Fruit fly (Drosophila melanogaster): ENCODE results near the gene Akh.

The Akh gene

dm6 chr3L:4141167-4141566, at the start of gene Akh:
Gene Akh (plus strand): TSS chr3L:4141467.
- TF ChIP-seq pan (optimal IDR thresholded peaks at IDR 0.05) (no peak), usp (GFP tag; optimal IDR thresholded peaks at IDR 0.05) (no peak), psq (optimal IDR thresholded peaks at IDR 0.05) (no peak), Dll (optimal IDR thresholded peaks at IDR 0.05) (no peak), EcR (GFP tag; optimal IDR thresholded peaks at IDR 0.05) (no peak), CG8478 (optimal IDR thresholded peaks at IDR 0.05) (no peak)

DNA sequence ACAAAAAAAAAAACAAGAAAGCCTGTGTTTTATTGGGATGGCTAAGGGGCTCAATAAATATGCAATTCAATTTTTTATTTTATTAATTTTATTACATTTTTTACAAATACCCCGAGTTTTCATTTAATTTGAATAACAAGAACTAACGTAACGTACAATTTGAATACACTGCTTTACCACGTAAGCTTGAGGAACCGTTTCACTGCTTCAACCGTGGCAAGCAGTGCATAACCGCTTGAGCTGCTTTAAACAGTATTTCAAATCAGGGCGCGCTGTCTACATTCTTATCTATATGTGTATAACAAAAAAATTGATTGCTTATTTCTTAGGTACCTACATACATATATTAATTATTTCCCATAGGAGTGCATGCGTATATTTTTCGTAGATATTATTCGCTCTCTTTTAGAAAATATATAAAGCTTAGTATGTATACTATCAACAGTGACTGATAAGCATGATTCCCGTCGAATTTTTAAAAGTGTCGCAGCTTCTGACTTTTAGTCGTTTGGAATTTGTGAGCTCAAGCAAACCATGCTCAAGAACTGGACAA, 48.5 kb upstream of the Akh start, which contains the start of gene CG14990:
CG14990 (plus strand) TSS at position 503 of the 553 bp plus-strand sequence.
- TF ChIP-seq psq (optimal IDR thresholded peaks at IDR 0.05) (no peak), EcR (GFP tag; optimal IDR thresholded peaks at IDR 0.05) (no peak), Dll (optimal IDR thresholded peaks at IDR 0.05) (no peak), pan (optimal IDR thresholded peaks at IDR 0.05) (no peak), usp (GFP tag; optimal IDR thresholded peaks at IDR 0.05) (no peak), CG8478 (optimal IDR thresholded peaks at IDR 0.05) (no peak)

- no peak for TF ChIP-seq Dll (optimal IDR thresholded peaks at IDR 0.05)
- TF ChIP-seq usp (GFP tag; optimal IDR thresholded peaks at IDR 0.05): no peak
- no peak for TF ChIP-seq EcR (GFP tag; optimal IDR thresholded peaks at IDR 0.05)
- TF ChIP-seq CG8478 (optimal IDR thresholded peaks at IDR 0.05): no peak
- TF ChIP-seq pan (optimal IDR thresholded peaks at IDR 0.05): no peak
- TF ChIP-seq psq (optimal IDR thresholded peaks at IDR 0.05): no peak
Measured at dm6 chr3L:4096546-4096945, 44.7 kb upstream of the Akh start.

- TF ChIP-seq EcR (GFP tag; optimal IDR thresholded peaks at IDR 0.05): peak in 1 of 2 experiments; percentile 29
- TF ChIP-seq usp (GFP tag; optimal IDR thresholded peaks at IDR 0.05): no peak
Measured at dm6 chr3L:4099194-4099593, 42.1 kb upstream of the Akh start.

dm6 chr3L:4102496-4103257, 38.6 kb upstream of the Akh start, which contains the start of gene CG14995:
Gene CG14995 (minus strand): TSS chr3L:4103256.
- TF ChIP-seq psq (optimal IDR thresholded peaks at IDR 0.05): peak; percentile 74
- no peak for TF ChIP-seq CG8478 (optimal IDR thresholded peaks at IDR 0.05)

DNA sequence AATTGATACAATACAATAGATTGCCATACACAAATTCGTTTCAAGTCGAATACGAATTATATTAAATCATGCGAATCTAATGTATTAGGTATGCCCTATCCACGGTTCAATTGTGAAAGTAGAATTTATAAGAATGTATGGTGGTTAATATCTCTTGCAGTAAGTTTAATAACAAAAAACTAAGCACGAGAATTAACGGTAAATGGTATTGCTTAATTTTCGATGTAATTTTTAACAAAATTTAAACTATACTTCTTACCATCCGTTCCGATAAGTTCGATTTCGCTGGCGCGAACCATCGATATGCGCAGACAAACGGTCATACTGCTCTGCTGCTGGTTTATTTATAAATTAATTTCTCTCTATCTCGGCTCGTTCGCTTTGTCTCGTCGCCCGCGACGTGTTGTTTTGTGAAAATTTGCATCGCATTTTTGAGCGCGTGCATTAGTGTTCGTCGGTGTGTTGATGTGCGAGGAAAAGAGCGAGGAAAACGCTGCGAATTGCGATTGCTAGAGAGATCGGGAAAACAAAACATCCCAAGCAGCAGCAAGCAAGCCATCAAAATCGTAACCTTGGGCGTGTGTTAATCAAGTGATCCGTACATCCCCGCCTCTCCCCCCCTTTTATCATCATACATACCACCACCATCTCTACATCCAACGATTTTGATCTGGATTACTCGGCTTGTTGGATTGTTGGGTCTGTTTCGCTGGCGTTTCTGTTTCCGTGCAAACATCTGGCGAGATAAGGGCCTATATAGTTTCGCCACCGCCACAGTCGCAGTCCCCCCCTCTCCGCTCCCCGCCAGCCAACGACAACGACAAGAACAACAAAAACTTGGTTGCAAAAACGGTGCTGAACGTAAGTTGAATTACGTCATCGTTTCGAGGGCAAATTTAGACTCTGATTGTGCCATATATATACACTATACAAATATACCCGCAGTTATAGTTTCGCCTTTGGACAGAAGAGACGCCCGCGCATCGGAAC, 37.7 kb upstream of the Akh start, which contains the start of gene Fit1:
Fit1 (plus strand) TSS at position 307 of the 990 bp plus-strand sequence.
- TF ChIP-seq pan (optimal IDR thresholded peaks at IDR 0.05): no peak
- TF ChIP-seq CG8478 (optimal IDR thresholded peaks at IDR 0.05): no peak
- no peak for TF ChIP-seq Dll (optimal IDR thresholded peaks at IDR 0.05)
- no peak for TF ChIP-seq psq (optimal IDR thresholded peaks at IDR 0.05)
- TF ChIP-seq EcR (GFP tag; optimal IDR thresholded peaks at IDR 0.05): no peak
- TF ChIP-seq usp (GFP tag; optimal IDR thresholded peaks at IDR 0.05): no peak

DNA sequence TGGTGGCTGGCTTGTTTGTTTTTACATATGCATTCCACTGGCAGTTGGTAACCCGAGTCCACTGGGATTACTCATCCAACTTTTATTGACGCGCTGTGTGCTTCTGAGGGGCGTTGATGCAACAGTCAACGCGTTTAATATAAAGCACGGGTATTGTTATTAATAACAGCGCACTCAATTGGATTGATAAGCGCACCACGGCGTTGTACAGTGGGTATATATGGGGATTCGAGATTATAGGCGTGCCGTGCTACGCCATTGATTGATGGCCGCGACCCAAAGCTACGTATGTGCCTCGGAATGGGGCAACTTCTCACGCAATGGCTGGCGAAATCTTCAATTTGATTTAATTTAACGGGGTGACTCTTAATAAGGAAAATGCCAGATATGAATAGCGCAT, 34.1 kb upstream of the Akh start:
- TF ChIP-seq usp (GFP tag; optimal IDR thresholded peaks at IDR 0.05) (no peak), CG8478 (optimal IDR thresholded peaks at IDR 0.05) (no peak), pan (optimal IDR thresholded peaks at IDR 0.05) (no peak), EcR (GFP tag; optimal IDR thresholded peaks at IDR 0.05) (no peak), psq (optimal IDR thresholded peaks at IDR 0.05) (no peak), Dll (optimal IDR thresholded peaks at IDR 0.05) (no peak)

DNA sequence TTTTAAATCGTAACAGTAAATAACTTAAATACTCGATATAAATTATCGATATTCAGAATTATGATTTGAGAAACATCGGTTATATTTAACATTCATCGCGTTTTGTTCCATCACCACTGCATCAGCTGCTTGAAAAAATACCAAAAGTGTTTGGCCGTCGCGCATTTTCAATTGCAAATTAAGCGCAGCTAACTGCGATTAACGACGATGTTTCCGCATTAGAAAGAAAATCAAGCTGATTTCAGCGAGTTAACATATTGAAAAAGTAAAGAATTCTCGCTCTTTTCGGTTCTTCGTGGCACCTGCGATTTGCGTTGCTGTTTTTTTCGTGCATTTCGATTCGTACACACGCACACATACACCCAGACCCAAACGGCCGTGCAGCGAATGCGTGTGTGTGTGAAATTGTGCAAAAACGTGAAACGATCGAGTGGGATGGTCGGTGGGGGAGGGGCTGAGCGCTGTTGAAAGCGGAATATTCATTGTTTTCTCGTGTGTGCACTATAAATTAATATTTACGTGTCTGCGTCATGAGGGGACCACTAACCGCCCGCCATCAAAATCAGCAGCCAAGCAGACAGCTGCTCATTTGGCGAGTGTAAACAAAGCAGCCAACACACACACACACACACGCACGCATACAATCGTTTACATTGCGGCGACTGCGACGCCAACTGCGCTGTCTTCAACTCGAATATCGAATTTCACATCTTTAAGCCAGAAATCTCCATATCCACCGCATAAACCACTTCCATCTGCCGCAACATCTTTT, 33.0 kb upstream of the Akh start, which contains the start of gene Ack:
Ack (plus strand) TSS at position 115 of the 772 bp plus-strand sequence.
- TF ChIP-seq Dll (optimal IDR thresholded peaks at IDR 0.05) (no peak), CG8478 (optimal IDR thresholded peaks at IDR 0.05) (peak; percentile 52), usp (GFP tag; optimal IDR thresholded peaks at IDR 0.05) (no peak), pan (optimal IDR thresholded peaks at IDR 0.05) (no peak)

DNA sequence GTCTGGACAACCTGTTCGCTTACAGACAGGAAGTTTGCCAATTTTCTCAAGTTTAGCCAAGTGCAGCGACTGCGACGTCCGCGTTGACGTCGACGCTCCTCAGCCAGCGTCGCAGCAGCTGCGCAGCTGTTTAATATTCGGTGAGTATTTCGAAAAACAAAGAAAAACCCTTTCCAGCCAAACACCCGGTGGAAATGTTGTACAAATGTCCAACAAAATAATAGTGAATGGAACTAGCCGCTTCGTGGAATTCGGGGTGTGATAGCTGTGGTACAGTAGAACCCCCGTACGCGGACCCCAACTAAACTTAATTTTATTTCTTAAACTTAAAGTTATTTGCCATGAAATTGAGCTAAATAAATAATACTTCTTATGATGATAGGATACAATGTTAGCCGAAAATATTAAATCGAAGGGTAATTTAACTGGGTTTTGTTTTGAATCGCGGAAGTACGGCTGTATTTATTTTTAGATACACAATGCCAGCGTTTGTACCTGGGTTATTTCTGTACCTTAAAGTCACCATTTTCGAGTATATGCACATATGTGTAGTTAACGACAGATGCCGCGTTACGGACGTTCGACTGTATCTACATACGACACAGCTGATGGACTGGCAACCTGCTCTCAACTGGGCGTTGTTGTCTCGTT, 32.3 kb upstream of the Akh start:
- TF ChIP-seq Dll (optimal IDR thresholded peaks at IDR 0.05): no peak

DNA sequence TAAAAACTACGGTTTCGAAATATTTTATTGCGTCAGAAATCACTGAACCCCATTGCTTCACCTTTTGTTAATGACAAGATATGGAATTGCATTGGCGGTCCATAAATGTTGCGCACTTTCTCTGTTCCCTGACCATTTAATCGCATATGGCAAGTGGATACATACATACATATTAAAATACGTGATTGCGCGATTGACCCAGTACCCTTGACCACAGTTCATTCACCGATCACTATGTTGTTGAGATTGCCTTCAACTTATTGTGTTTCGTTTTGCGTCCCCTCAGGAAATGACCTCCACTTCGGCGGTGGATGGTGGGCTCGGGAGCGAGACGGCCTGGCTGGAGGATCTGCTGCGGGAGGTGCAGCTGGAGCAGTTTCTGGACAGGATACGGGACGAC, 31.1 kb upstream of the Akh start:
- no peak for TF ChIP-seq psq (optimal IDR thresholded peaks at IDR 0.05)
- no peak for TF ChIP-seq Dll (optimal IDR thresholded peaks at IDR 0.05)
- no peak for TF ChIP-seq pan (optimal IDR thresholded peaks at IDR 0.05)
- no peak for TF ChIP-seq CG8478 (optimal IDR thresholded peaks at IDR 0.05)
- TF ChIP-seq EcR (GFP tag; optimal IDR thresholded peaks at IDR 0.05): no peak
- no peak for TF ChIP-seq usp (GFP tag; optimal IDR thresholded peaks at IDR 0.05)

DNA sequence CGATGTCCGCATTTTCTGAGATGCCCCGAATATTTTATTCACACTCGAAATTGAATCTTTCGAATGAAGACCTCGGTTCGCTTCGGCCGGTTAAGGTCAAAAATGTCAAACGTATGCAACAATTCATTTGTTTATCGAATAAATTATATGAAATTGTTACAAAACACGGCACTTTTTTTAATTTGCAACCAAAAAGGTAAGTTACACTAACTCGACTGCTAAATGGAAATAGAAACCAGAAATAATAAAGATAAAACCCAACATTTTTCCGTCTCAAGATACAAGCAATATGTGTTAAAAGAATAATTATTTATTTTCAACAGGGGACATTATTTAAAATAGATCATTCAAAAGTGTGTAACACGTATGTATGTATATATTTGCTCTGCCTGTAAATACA, 27.3 kb upstream of the Akh start:
- TF ChIP-seq pan (optimal IDR thresholded peaks at IDR 0.05): no peak
- TF ChIP-seq psq (optimal IDR thresholded peaks at IDR 0.05): no peak
- TF ChIP-seq usp (GFP tag; optimal IDR thresholded peaks at IDR 0.05): no peak
- no peak for TF ChIP-seq EcR (GFP tag; optimal IDR thresholded peaks at IDR 0.05)
- TF ChIP-seq Dll (optimal IDR thresholded peaks at IDR 0.05): no peak
- TF ChIP-seq CG8478 (optimal IDR thresholded peaks at IDR 0.05): no peak

Data from whole organism.